Worm (Caenorhabditis elegans) whole organism, L4/young adult: ENCODE data around the gene H05C05.1.

Experiments used
- W03F9.2 ChIP-seq: fragments of 150-350 bp; optimal IDR thresholded peaks from 2 replicates; lab custom pipeline; 2014; ENCODE audit warnings: missing biosample characterization, missing genetic modification characterization
- dao-5 ChIP-seq: sonication (generic microtip); optimal IDR thresholded peaks from 2 replicates; lab custom pipeline; 2016; ENCODE audit warnings: missing genotype, missing genetic modification characterization, moderate library complexity, missing compliant biosample characterization
- him-1 ChIP-seq: sonication (generic microtip); optimal IDR thresholded peaks from 2 replicates; lab custom pipeline; 2016; ENCODE audit warnings: missing genotype, missing genetic modification reagents, missing genetic modification characterization, missing compliant biosample characterization

Gene H05C05.1

ce11 chrIII:2937780-2938179, 9.1 kb upstream of the H05C05.1 start:
- TF ChIP-seq W03F9.2 (tag; lab: Kevin White, UChicago) (no peak), dao-5 (tag; lab: Kevin White, UChicago) (no peak), him-1 (tag; lab: Kevin White, UChicago) (no peak)

ce11 chrIII:2941578-2941977, 5.3 kb upstream of the H05C05.1 start:
- TF ChIP-seq dao-5 (tag; lab: Kevin White, UChicago): no peak
- TF ChIP-seq W03F9.2 (tag; lab: Kevin White, UChicago): no peak
- TF ChIP-seq him-1 (tag; lab: Kevin White, UChicago): no peak

- TF ChIP-seq W03F9.2 (tag; lab: Kevin White, UChicago) (no peak), dao-5 (tag; lab: Kevin White, UChicago) (no peak), him-1 (tag; lab: Kevin White, UChicago) (no peak)
Observed at ce11 chrIII:2943995-2944394, 2.9 kb upstream of the H05C05.1 start, which contains the start of gene R10F2.6. Gene R10F2.6 (minus strand): TSS chrIII:2944095.

ce11 chrIII:2946101-2946500, 817 bp upstream of the H05C05.1 start, which contains the start of gene H05C05.4:
Gene H05C05.4 (minus strand): TSS chrIII:2946201.
- no peak for TF ChIP-seq W03F9.2 (tag; lab: Kevin White, UChicago)
- no peak for TF ChIP-seq dao-5 (tag; lab: Kevin White, UChicago)
- TF ChIP-seq him-1 (tag; lab: Kevin White, UChicago): no peak

- TF ChIP-seq dao-5 (tag; lab: Kevin White, UChicago): no peak
Observed at ce11 chrIII:2947251-2947650, 333 bp downstream of the H05C05.1 start.

- TF ChIP-seq him-1 (tag; lab: Kevin White, UChicago) (no peak), W03F9.2 (tag; lab: Kevin White, UChicago) (no peak), dao-5 (tag; lab: Kevin White, UChicago) (no peak)
Observed at ce11 chrIII:2948310-2948961, 1.5 kb downstream of the H05C05.1 start.

ce11 chrIII:2952437-2952836, 5.5 kb downstream of the H05C05.1 start:
- TF ChIP-seq dao-5 (tag; lab: Kevin White, UChicago) (no peak), W03F9.2 (tag; lab: Kevin White, UChicago) (no peak)

ce11 chrIII:2961840-2962239, 14.9 kb downstream of the H05C05.1 start:
- TF ChIP-seq W03F9.2 (tag; lab: Kevin White, UChicago) (no peak), him-1 (tag; lab: Kevin White, UChicago) (no peak), dao-5 (tag; lab: Kevin White, UChicago) (no peak)

ce11 chrIII:2965534-2965933, 18.6 kb downstream of the H05C05.1 start, which contains the start of gene H05C05.2:
Gene H05C05.2 (minus strand): TSS chrIII:2965634.
- TF ChIP-seq dao-5 (tag; lab: Kevin White, UChicago): no peak
- no peak for TF ChIP-seq W03F9.2 (tag; lab: Kevin White, UChicago)
- no peak for TF ChIP-seq him-1 (tag; lab: Kevin White, UChicago)

ce11 chrIII:2966462-2966861, 19.5 kb downstream of the H05C05.1 start:
- peak; percentile 32 for TF ChIP-seq W03F9.2 (tag; lab: Kevin White, UChicago)
- no peak for TF ChIP-seq dao-5 (tag; lab: Kevin White, UChicago)

- TF ChIP-seq him-1 (tag; lab: Kevin White, UChicago): no peak
- TF ChIP-seq dao-5 (tag; lab: Kevin White, UChicago): no peak
- TF ChIP-seq W03F9.2 (tag; lab: Kevin White, UChicago): no peak
Observed at ce11 chrIII:2970251-2970650, 23.3 kb downstream of the H05C05.1 start.

- no peak for TF ChIP-seq dao-5 (tag; lab: Kevin White, UChicago)
- TF ChIP-seq him-1 (tag; lab: Kevin White, UChicago): no peak
- TF ChIP-seq W03F9.2 (tag; lab: Kevin White, UChicago): no peak
Observed at ce11 chrIII:2972977-2973376, 26.1 kb downstream of the H05C05.1 start.

- TF ChIP-seq him-1 (tag; lab: Kevin White, UChicago): no peak
- no peak for TF ChIP-seq dao-5 (tag; lab: Kevin White, UChicago)
- TF ChIP-seq W03F9.2 (tag; lab: Kevin White, UChicago): no peak
Observed at ce11 chrIII:2975689-2976088, 28.8 kb downstream of the H05C05.1 start, which contains the start of gene Y55D5A.3. Gene Y55D5A.3 (minus strand): TSS chrIII:2975789.

ce11 chrIII:2976176-2976575, 29.3 kb downstream of the H05C05.1 start:
- TF ChIP-seq W03F9.2 (tag; lab: Kevin White, UChicago) (no peak), him-1 (tag; lab: Kevin White, UChicago) (no peak), dao-5 (tag; lab: Kevin White, UChicago) (no peak)
